Worm (Caenorhabditis elegans): ENCODE data around the gene F42H10.3.

- no peak for TF ChIP-seq ama-1 (optimal IDR thresholded peaks at IDR 0.05)
- no peak for TF ChIP-seq ceh-6 (GFP tag; optimal IDR thresholded peaks at IDR 0.05)
- TF ChIP-seq C38D4.7 (GFP tag; optimal IDR thresholded peaks at IDR 0.05), result no peak
- TF ChIP-seq ceh-18 (tag; optimal IDR thresholded peaks at IDR 0.05), result no peak
- no peak for TF ChIP-seq fkh-10 (GFP tag; optimal IDR thresholded peaks at IDR 0.05)
- TF ChIP-seq K02D7.2 (tag; optimal IDR thresholded peaks at IDR 0.05), result no peak
- TF ChIP-seq pag-3 (tag; optimal IDR thresholded peaks at IDR 0.05; ENCODE audit: borderline replicate concordance), result no peak
These were observed 25.3 kb downstream of the F42H10.3 start for ce11 chrIII:8509218-8509617.

Data from whole organism, late embryonic.